Worm (Caenorhabditis elegans) whole organism, L1 larva: ENCODE measurements around the gene cyp-34A10.

Experiments
- C04F5.9 ChIP-seq: sonication (generic microtip); optimal IDR thresholded peaks from 2 replicates; lab custom pipeline; 2016; ENCODE audit warnings: missing genetic modification characterization, missing compliant biosample characterization
- C16A3.4 ChIP-seq: fragments of 150-350 bp; optimal IDR thresholded peaks from 2 replicates; lab custom pipeline; 2014; ENCODE audit warnings: missing biosample characterization, missing genetic modification characterization
- C34B4.2 ChIP-seq: sonication (generic microtip); optimal IDR thresholded peaks from 2 replicates; lab custom pipeline; 2017; ENCODE audit warnings: mild to moderate bottlenecking, missing genetic modification characterization, missing compliant biosample characterization
- Y116A8C.19 ChIP-seq: sonication (generic microtip); optimal IDR thresholded peaks from 2 replicates; lab custom pipeline; 2016; ENCODE audit warnings: missing compliant biosample characterization, missing genetic modification characterization, borderline replicate concordance
- aha-1 ChIP-seq: fragments of 150-350 bp; optimal IDR thresholded peaks from 2 replicates; lab custom pipeline; 2014; ENCODE audit warnings: missing biosample characterization, missing genetic modification characterization
- ama-1 ChIP-seq: fragments of 150-350 bp; optimal IDR thresholded peaks from 2 replicates; lab custom pipeline; 2014
- blmp-1 ChIP-seq: fragments of 150-350 bp; optimal IDR thresholded peaks from 2 replicates; lab custom pipeline; 2014; ENCODE audit warnings: missing biosample characterization, missing genetic modification characterization
- ceh-63 ChIP-seq: fragments of 200-800 bp; sonication (Bioruptor generic); optimal IDR thresholded peaks from 2 replicates; lab custom pipeline; 2018; ENCODE audit warnings: mild to moderate bottlenecking, missing genetic modification characterization, missing compliant biosample characterization
- ceh-82 ChIP-seq, 3 experiments: fragments of 150-350 bp in 1 of 3; sonication (generic microtip) in 2 of 3; optimal IDR thresholded peaks; 2 replicates each; lab custom pipeline; 2014 to 2017; ENCODE audit warnings: missing biosample characterization in 3 of 3, missing genetic modification characterization in 3 of 3
- dpl-1 ChIP-seq, 3 experiments: fragments of 150-350 bp in 2 of 3; sonication (generic microtip) in 1 of 3; optimal IDR thresholded peaks; 2 replicates each; lab custom pipeline; 2014 to 2017; ENCODE audit warnings: missing biosample characterization in 3 of 3, missing genetic modification characterization in 3 of 3, missing genetic modification reagents in 3 of 3
- efl-1 ChIP-seq, 4 experiments: fragments of 150-350 bp; optimal IDR thresholded peaks in 3 of 4; peaks in 1 of 4; 1 replicate in 1 of 4; 2 replicates in 3 of 4; lab custom pipeline; 2014; ENCODE audit warnings: missing biosample characterization in 2 of 4, missing genetic modification characterization in 2 of 4, missing genetic modification reagents in 2 of 4
- egl-27 ChIP-seq, 2 experiments: fragments of 150-350 bp in 1 of 2; sonication (generic microtip); optimal IDR thresholded peaks; 3 replicates each; lab custom pipeline; 2017 to 2018; ENCODE audit warnings: missing biosample characterization in 2 of 2, missing genetic modification characterization in 2 of 2, missing genetic modification reagents in 2 of 2
- ets-5 ChIP-seq: fragments of 200-800 bp; sonication (Bioruptor generic); IDR thresholded peaks from 2 replicates; pipeline ENCODE4 v1.3.6; 2022; ENCODE audit warnings: missing genetic modification characterization, missing compliant biosample characterization
- fkh-10 ChIP-seq: sonication (generic microtip); optimal IDR thresholded peaks from 2 replicates; lab custom pipeline; 2017; ENCODE audit warnings: missing biosample characterization, missing genetic modification reagents, missing genetic modification characterization
- fkh-4 ChIP-seq: sonication (generic microtip); optimal IDR thresholded peaks from 2 replicates; lab custom pipeline; 2016; ENCODE audit warnings: missing compliant biosample characterization, missing genetic modification characterization, borderline replicate concordance
- fkh-8 ChIP-seq: sonication (generic microtip); optimal IDR thresholded peaks from 2 replicates; lab custom pipeline; 2016; ENCODE audit warnings: mild to moderate bottlenecking, missing genetic modification characterization, missing compliant biosample characterization
- fos-1 ChIP-seq: fragments of 150-350 bp; optimal IDR thresholded peaks from 2 replicates; lab custom pipeline; 2014; ENCODE audit warnings: missing biosample characterization, missing genetic modification characterization
- grh-1 ChIP-seq: fragments of 200-800 bp; sonication (Bioruptor generic); IDR thresholded peaks from 2 replicates; pipeline ENCODE4 v1.3.6; 2022; ENCODE audit warnings: missing genetic modification reagents, missing genetic modification characterization, missing compliant biosample characterization
- hlh-17 ChIP-seq: fragments of 200-800 bp; sonication (Bioruptor generic); optimal IDR thresholded peaks from 2 replicates; lab custom pipeline; 2018; ENCODE audit warnings: missing genetic modification characterization, mild to moderate bottlenecking, missing compliant biosample characterization, moderate library complexity, borderline replicate concordance
- irx-1 ChIP-seq: sonication (generic microtip); optimal IDR thresholded peaks from 2 replicates; lab custom pipeline; 2016; ENCODE audit warnings: missing genetic modification characterization, missing compliant biosample characterization
- isw-1 ChIP-seq: fragments of 200-800 bp; sonication (Bioruptor generic); IDR thresholded peaks from 2 replicates; pipeline ENCODE4 v1.3.6; 2022; ENCODE audit warnings: missing genetic modification characterization, missing compliant biosample characterization
- lin-13 ChIP-seq: fragments of 150-350 bp; optimal IDR thresholded peaks from 2 replicates; lab custom pipeline; 2014; ENCODE audit warnings: missing biosample characterization, missing genetic modification reagents, missing genetic modification characterization
- lin-35 ChIP-seq, 2 experiments: fragments of 150-350 bp; optimal IDR thresholded peaks; 2 replicates each; lab custom pipeline; 2014; ENCODE audit warnings: missing biosample characterization in 2 of 2, missing genetic modification characterization in 2 of 2, missing genetic modification reagents in 2 of 2
- lin-39 ChIP-seq: fragments of 150-350 bp; optimal IDR thresholded peaks from 2 replicates; lab custom pipeline; 2014; ENCODE audit warnings: missing biosample characterization, missing genetic modification reagents, missing genetic modification characterization
- lir-3 ChIP-seq: sonication (generic microtip); optimal IDR thresholded peaks from 2 replicates; lab custom pipeline; 2016; ENCODE audit warnings: mild to moderate bottlenecking, missing genetic modification characterization, moderate library complexity, missing compliant biosample characterization; ENCODE audit not compliant: poor library complexity
- lsy-2 ChIP-seq, 2 experiments: fragments of 150-350 bp; optimal IDR thresholded peaks; 2 replicates each; lab custom pipeline; 2014; ENCODE audit warnings: missing biosample characterization in 2 of 2, missing genetic modification characterization in 2 of 2
- mab-9 ChIP-seq: fragments of 200-800 bp; sonication (Bioruptor generic); IDR thresholded peaks from 2 replicates; pipeline ENCODE4 v1.3.6; 2022; ENCODE audit warnings: missing genetic modification reagents, missing genetic modification characterization, missing compliant biosample characterization
- mdl-1 ChIP-seq, 2 experiments: fragments of 150-350 bp; optimal IDR thresholded peaks; 2 replicates each; lab custom pipeline; 2014 to 2017; ENCODE audit warnings: missing biosample characterization in 2 of 2, missing genetic modification characterization in 2 of 2, inconsistent platforms in 1 of 2
- mef-2 ChIP-seq: fragments of 150-350 bp; optimal IDR thresholded peaks from 2 replicates; lab custom pipeline; 2014; ENCODE audit warnings: missing biosample characterization, missing genetic modification characterization
- mep-1 ChIP-seq: fragments of 150-350 bp; optimal IDR thresholded peaks from 2 replicates; lab custom pipeline; 2014; ENCODE audit warnings: missing biosample characterization, missing genetic modification characterization
- nhr-11 ChIP-seq: fragments of 150-350 bp; optimal IDR thresholded peaks from 2 replicates; lab custom pipeline; 2014; ENCODE audit warnings: missing biosample characterization, missing genetic modification characterization
- nhr-12 ChIP-seq: sonication (generic microtip); optimal IDR thresholded peaks from 2 replicates; lab custom pipeline; 2017; ENCODE audit warnings: missing biosample characterization, missing genetic modification characterization
- nhr-19 ChIP-seq: fragments of 200-800 bp; sonication (Bioruptor generic); conservative IDR thresholded peaks from 2 replicates; pipeline ENCODE4 v1.3.6; 2022; ENCODE audit warnings: missing genetic modification characterization, missing compliant biosample characterization
- nhr-47 ChIP-seq: sonication (generic microtip); optimal IDR thresholded peaks from 2 replicates; lab custom pipeline; 2016; ENCODE audit warnings: mild to moderate bottlenecking, missing genetic modification characterization, moderate library complexity, missing compliant biosample characterization
- nhr-71 ChIP-seq: sonication (generic microtip); optimal IDR thresholded peaks from 2 replicates; lab custom pipeline; 2016; ENCODE audit warnings: mild to moderate bottlenecking, missing genetic modification characterization, moderate library complexity, missing compliant biosample characterization
- nhr-76 ChIP-seq: sonication (generic microtip); optimal IDR thresholded peaks from 2 replicates; lab custom pipeline; 2017; ENCODE audit warnings: missing biosample characterization, missing genetic modification characterization
- pag-3 ChIP-seq: sonication (generic microtip); optimal IDR thresholded peaks from 2 replicates; lab custom pipeline; 2017; ENCODE audit warnings: missing genetic modification characterization, mild to moderate bottlenecking, missing compliant biosample characterization, antibody characterized with exemption, borderline replicate concordance; ENCODE audit not compliant: insufficient read depth
- pax-3 ChIP-seq: fragments of 200-800 bp; sonication (Bioruptor generic); optimal IDR thresholded peaks from 2 replicates; lab custom pipeline; 2018; ENCODE audit warnings: mild to moderate bottlenecking, missing genetic modification characterization, moderate library complexity, missing compliant biosample characterization
- rnt-1 ChIP-seq: sonication (generic microtip); optimal IDR thresholded peaks from 2 replicates; lab custom pipeline; 2016; ENCODE audit warnings: mild to moderate bottlenecking, missing genetic modification characterization, moderate library complexity, missing compliant biosample characterization
- skn-1 ChIP-seq: fragments of 150-350 bp; optimal IDR thresholded peaks from 2 replicates; lab custom pipeline; 2014; ENCODE audit warnings: missing biosample characterization, missing genetic modification characterization
- snu-23 ChIP-seq: sonication (generic microtip); optimal IDR thresholded peaks from 2 replicates; lab custom pipeline; 2016; ENCODE audit warnings: missing genetic modification characterization, missing compliant biosample characterization
- sptf-1 ChIP-seq: fragments of 150-350 bp; optimal IDR thresholded peaks from 2 replicates; lab custom pipeline; 2014; ENCODE audit warnings: missing biosample characterization, missing genetic modification characterization
- sup-37 ChIP-seq: fragments of 200-800 bp; sonication (Bioruptor generic); optimal IDR thresholded peaks from 2 replicates; lab custom pipeline; 2018; ENCODE audit warnings: mild to moderate bottlenecking, missing genetic modification characterization, missing compliant biosample characterization
- tlp-1 ChIP-seq: fragments of 150-350 bp; optimal IDR thresholded peaks from 2 replicates; lab custom pipeline; 2014; ENCODE audit warnings: missing biosample characterization, missing genetic modification characterization
- unc-130 ChIP-seq: fragments of 150-350 bp; optimal IDR thresholded peaks from 2 replicates; lab custom pipeline; 2017; ENCODE audit warnings: missing biosample characterization, missing genetic modification characterization, inconsistent platforms
- unc-86 ChIP-seq: sonication (generic microtip); optimal IDR thresholded peaks from 2 replicates; lab custom pipeline; 2016; ENCODE audit warnings: missing genetic modification characterization, missing compliant biosample characterization
- unc-98 ChIP-seq: fragments of 200-800 bp; sonication (Bioruptor generic); IDR thresholded peaks from 2 replicates; pipeline ENCODE4 v1.3.6; 2022; ENCODE audit warnings: missing genetic modification characterization, missing compliant biosample characterization
- zag-1 ChIP-seq: fragments of 150-350 bp; optimal IDR thresholded peaks from 2 replicates; lab custom pipeline; 2014; ENCODE audit warnings: missing biosample characterization, missing genetic modification characterization
- ztf-11 ChIP-seq, 2 experiments: sonication (generic microtip); optimal IDR thresholded peaks; 2 replicates each; lab custom pipeline; 2016 to 2017; ENCODE audit warnings: missing genetic modification characterization in 2 of 2, missing biosample characterization in 1 of 2, missing compliant biosample characterization in 1 of 2
- ztf-4 ChIP-seq: fragments of 150-350 bp; optimal IDR thresholded peaks from 2 replicates; lab custom pipeline; 2014; ENCODE audit warnings: missing biosample characterization, missing genetic modification characterization

Gene cyp-34A10

DNA sequence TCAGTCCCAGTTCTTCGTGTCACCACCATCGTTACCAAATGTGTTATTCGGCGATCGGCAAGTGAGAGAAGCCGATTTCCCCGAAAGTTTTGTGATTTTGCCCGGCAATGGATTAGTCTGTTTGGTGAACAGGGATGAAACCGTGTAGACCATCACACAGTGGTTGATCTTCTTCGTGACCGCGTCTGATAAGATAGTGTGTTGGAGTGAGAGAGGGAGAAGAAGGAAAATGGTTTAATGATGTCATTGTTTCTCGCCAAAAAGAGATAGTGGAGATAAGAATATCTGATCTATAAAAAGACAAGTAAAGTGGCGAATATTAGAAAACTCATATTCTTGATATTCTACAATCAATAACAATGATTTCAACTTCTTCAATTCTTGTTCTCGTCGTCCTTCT, 7.0 kb upstream of the cyp-34A10 start, which contains the start of gene nlp-31 (continued):
- TF ChIP-seq fos-1 (no peak), C16A3.4 (no peak), irx-1 (tag; lab: Kevin White, UChicago) (no peak), nhr-71 (tag; lab: Kevin White, UChicago) (peak; percentile 80), grh-1 (GFP tag; lab: Robert Waterston, UW) (no peak), unc-130 (no peak), zag-1 (tag; lab: Kevin White, UChicago) (no peak), mdl-1 (tag; optimal IDR thresholded peaks at IDR 0.05; lab: Kevin White, UChicago) (peak in 1 of 2 experiments; percentile 41), mef-2 (tag; lab: Kevin White, UChicago) (no peak), fkh-10 (GFP tag; lab: Kevin White, UChicago) (no peak), efl-1 (optimal IDR thresholded peaks at IDR 0.05; lab: Kevin White, UChicago) (no peak), efl-1 (GFP tag; optimal IDR thresholded peaks at IDR 0.05 in 1 of 2; lab: Kevin White, UChicago) (no peak), ama-1 (no peak), rnt-1 (tag; lab: Kevin White, UChicago) (no peak), lsy-2 (tag; optimal IDR thresholded peaks at IDR 0.05; lab: Kevin White, UChicago) (peak in 1 of 2 experiments; percentile 21), ztf-4 (tag; lab: Kevin White, UChicago) (peak; percentile 27), C34B4.2 (tag; lab: Kevin White, UChicago) (no peak), fkh-8 (no peak), hlh-17 (GFP tag; lab: Kevin White, UChicago) (no peak), egl-27 (tag; optimal IDR thresholded peaks at IDR 0.05; lab: Kevin White, UChicago) (no peak), snu-23 (GFP tag; lab: Kevin White, UChicago) (peak; percentile 27), ceh-82 (tag; optimal IDR thresholded peaks at IDR 0.05; lab: Kevin White, UChicago) (no peak), lin-35 (GFP tag; optimal IDR thresholded peaks at IDR 0.05; lab: Kevin White, UChicago) (peak in 1 of 2 experiments; percentile 43), ets-5 (GFP tag; lab: Robert Waterston, UW) (no peak), nhr-47 (tag; lab: Kevin White, UChicago) (no peak), lir-3 (no peak), nhr-76 (tag; lab: Kevin White, UChicago) (no peak), C04F5.9 (tag; lab: Kevin White, UChicago) (no peak), nhr-19 (GFP tag; lab: Robert Waterston, UW) (0 out of 2 replicates have a peak, but pooled peaks have one; percentile 29), nhr-12 (no peak), mab-9 (no peak), ztf-11 (tag; optimal IDR thresholded peaks at IDR 0.05; lab: Kevin White, UChicago) (no peak), ceh-63 (GFP tag; lab: Kevin White, UChicago) (no peak), aha-1 (tag; lab: Kevin White, UChicago) (no peak), unc-98 (GFP tag; lab: Robert Waterston, UW) (no peak), unc-86 (tag; lab: Kevin White, UChicago) (no peak), lin-39 (tag; lab: Kevin White, UChicago) (no peak), blmp-1 (tag; lab: Kevin White, UChicago) (peak; percentile 89), mep-1 (tag; lab: Kevin White, UChicago) (peak; percentile 10), isw-1 (GFP tag; lab: Robert Waterston, UW) (no peak), lin-13 (GFP tag; lab: Kevin White, UChicago) (no peak), sup-37 (GFP tag; lab: Kevin White, UChicago) (no peak), skn-1 (tag; lab: Kevin White, UChicago) (no peak), Y116A8C.19 (tag; lab: Kevin White, UChicago) (no peak), dpl-1 (GFP tag; optimal IDR thresholded peaks at IDR 0.05; lab: Kevin White, UChicago) (no peak), fkh-4 (tag; lab: Kevin White, UChicago) (no peak), pax-3 (tag; lab: Kevin White, UChicago) (no peak), nhr-11 (tag; lab: Kevin White, UChicago) (no peak), tlp-1 (no peak), sptf-1 (tag; lab: Kevin White, UChicago) (no peak), pag-3 (tag; lab: Kevin White, UChicago) (no peak)
